Fruit fly (Drosophila melanogaster) whole organism, adult: ENCODE measurements around the gene RtGEF.
A peak's percentile ranks its signal among the peaks of the same experiment; 100 is the strongest.

Experiments
- CG11617 ChIP-seq: fragments of 200-800 bp; sonication (Bioruptor generic); optimal IDR thresholded peaks from 2 replicates; lab custom pipeline; 2017; ENCODE audit warnings: mild to moderate bottlenecking, missing biosample characterization, missing genetic modification reagents, missing genetic modification characterization
- CG12768 ChIP-seq: fragments of 200-800 bp; sonication (Bioruptor generic); optimal IDR thresholded peaks from 2 replicates; lab custom pipeline; 2017; ENCODE audit warnings: missing biosample characterization, missing genetic modification characterization, mild to moderate bottlenecking, moderate library complexity, missing genetic modification reagents
- CG1620 ChIP-seq: fragments of 200-800 bp; sonication (Bioruptor generic); optimal IDR thresholded peaks from 2 replicates; lab custom pipeline; 2016; ENCODE audit warnings: missing biosample characterization, missing genetic modification characterization
- CG7045 ChIP-seq: fragments of 200-800 bp; sonication (Bioruptor generic); optimal IDR thresholded peaks from 2 replicates; lab custom pipeline; 2017; ENCODE audit warnings: missing biosample characterization, mild to moderate bottlenecking, missing genetic modification characterization
- CG7101 ChIP-seq: fragments of 200-800 bp; sonication (Bioruptor generic); optimal IDR thresholded peaks from 2 replicates; lab custom pipeline; 2018; ENCODE audit warnings: missing biosample characterization, mild to moderate bottlenecking, missing genetic modification characterization, moderate library complexity
- Crg-1 ChIP-seq: fragments of 200-800 bp; sonication (Bioruptor generic); optimal IDR thresholded peaks from 2 replicates; lab custom pipeline; 2016; ENCODE audit warnings: missing biosample characterization, missing genetic modification characterization
- Hr96 ChIP-seq: fragments of 200-800 bp; sonication (Bioruptor generic); optimal IDR thresholded peaks from 2 replicates; lab custom pipeline; 2016; ENCODE audit warnings: missing biosample characterization, missing genetic modification characterization
- Mnt ChIP-seq: fragments of 200-800 bp; sonication (Bioruptor generic); optimal IDR thresholded peaks from 2 replicates; lab custom pipeline; 2016; ENCODE audit warnings: missing biosample characterization, mild to moderate bottlenecking, missing genetic modification characterization
- cic ChIP-seq: fragments of 200-800 bp; sonication (Bioruptor generic); optimal IDR thresholded peaks from 2 replicates; lab custom pipeline; 2017; ENCODE audit warnings: missing biosample characterization, mild to moderate bottlenecking, missing genetic modification characterization, moderate library complexity
- kay ChIP-seq: fragments of 200-800 bp; sonication (Bioruptor generic); peaks from one replicate; lab custom pipeline; 2016; ENCODE audit warnings: missing biosample characterization, missing genetic modification characterization, borderline replicate concordance
- toe ChIP-seq: fragments of 200-800 bp; sonication (Bioruptor generic); optimal IDR thresholded peaks from 2 replicates; lab custom pipeline; 2016; ENCODE audit warnings: missing biosample characterization, missing genetic modification characterization

DNA sequence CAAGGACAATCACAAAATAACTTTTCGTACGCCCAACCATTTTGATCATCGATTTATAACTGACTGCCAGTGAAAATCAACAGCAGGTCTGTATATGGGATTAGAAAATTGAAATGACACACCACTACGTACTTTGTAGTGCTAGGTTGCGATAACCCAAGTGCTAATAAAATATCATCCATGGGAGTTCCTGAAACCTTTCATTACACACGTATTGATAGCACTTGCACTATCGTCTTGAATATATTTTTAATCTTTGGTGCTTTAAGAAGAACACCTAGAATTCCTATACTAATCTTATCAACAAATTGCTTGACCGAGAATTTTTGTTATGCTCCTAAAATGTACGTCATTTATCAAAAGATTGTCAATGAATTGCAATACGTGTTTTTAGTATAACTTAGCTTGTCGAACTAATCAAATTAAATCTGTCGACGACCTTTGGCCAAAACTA is 23.8 kb downstream of the RtGEF start, which contains the start of gene Ugt37A1:
- TF ChIP-seq cic (GFP tag; lab: Kevin White, UChicago), result no peak
- no peak for TF ChIP-seq Mnt (GFP tag; lab: Kevin White, UChicago)
- TF ChIP-seq toe (GFP tag; lab: Kevin White, UChicago), result no peak
- TF ChIP-seq kay (GFP tag; lab: Kevin White, UChicago), result peak; percentile 11
- no peak for TF ChIP-seq CG7045 (GFP tag; lab: Kevin White, UChicago)
- TF ChIP-seq Hr96 (GFP tag; lab: Kevin White, UChicago), result no peak
- TF ChIP-seq CG7101 (tag; lab: Kevin White, UChicago), result no peak
- TF ChIP-seq CG11617, result no peak
- no peak for TF ChIP-seq CG1620 (GFP tag; lab: Kevin White, UChicago)
- no peak for TF ChIP-seq Crg-1 (GFP tag; lab: Kevin White, UChicago)
- TF ChIP-seq CG12768 (GFP tag; lab: Kevin White, UChicago), result no peak
